Worm (Caenorhabditis elegans) whole organism, mixed stage, embryonic: ENCODE results near the gene dsl-6.

ENCODE experiments used
- M03D4.4 ChIP-seq: sonication (generic microtip); optimal IDR thresholded peaks from 2 replicates; lab custom pipeline; 2017; ENCODE audit warnings: mild to moderate bottlenecking, missing genetic modification characterization, missing compliant biosample characterization
- bed-3 ChIP-seq: fragments of 200-800 bp; sonication (Bioruptor generic); optimal IDR thresholded peaks from 3 replicates; lab custom pipeline; 2018; ENCODE audit warnings: mild to moderate bottlenecking, missing genetic modification characterization, moderate library complexity, missing compliant biosample characterization
- blmp-1 ChIP-seq: fragments of 150-350 bp; optimal IDR thresholded peaks from 2 replicates; lab custom pipeline; 2014; ENCODE audit warnings: missing biosample characterization, missing genetic modification characterization
- ceh-43 ChIP-seq: fragments of 200-800 bp; sonication (Bioruptor generic); optimal IDR thresholded peaks from 2 replicates; lab custom pipeline; 2018; ENCODE audit warnings: mild to moderate bottlenecking, missing genetic modification characterization, moderate library complexity, missing compliant biosample characterization
- ceh-83 ChIP-seq: fragments of 200-800 bp; sonication (Bioruptor generic); optimal IDR thresholded peaks from 2 replicates; lab custom pipeline; 2018; ENCODE audit warnings: mild to moderate bottlenecking, missing genetic modification characterization, missing compliant biosample characterization
- ces-1 ChIP-seq: fragments of 150-350 bp; optimal IDR thresholded peaks from 2 replicates; lab custom pipeline; 2014; ENCODE audit warnings: missing biosample characterization, missing genetic modification reagents, missing genetic modification characterization
- cnd-1 ChIP-seq: fragments of 200-800 bp; sonication (Bioruptor generic); optimal IDR thresholded peaks from 2 replicates; lab custom pipeline; 2018; ENCODE audit warnings: mild to moderate bottlenecking, missing genetic modification characterization, missing compliant biosample characterization
- drap-1 ChIP-seq: fragments of 200-800 bp; sonication (Bioruptor generic); optimal IDR thresholded peaks from 3 replicates; lab custom pipeline; 2018; ENCODE audit warnings: mild to moderate bottlenecking, missing genetic modification characterization, missing compliant biosample characterization
- elt-1 ChIP-seq: sonication (generic microtip); optimal IDR thresholded peaks from 2 replicates; lab custom pipeline; 2017; ENCODE audit warnings: missing genetic modification characterization, mild to moderate bottlenecking, missing compliant biosample characterization, antibody characterized with exemption, moderate library complexity, borderline replicate concordance; ENCODE audit not compliant: insufficient read depth
- elt-3 ChIP-seq: fragments of 150-350 bp; optimal IDR thresholded peaks from 2 replicates; lab custom pipeline; 2014; ENCODE audit warnings: missing biosample characterization, missing genetic modification characterization
- flh-1 ChIP-seq: fragments of 200-800 bp; sonication (Bioruptor generic); optimal IDR thresholded peaks from 2 replicates; lab custom pipeline; 2018; ENCODE audit warnings: mild to moderate bottlenecking, missing genetic modification characterization, moderate library complexity, missing compliant biosample characterization
- ham-2 ChIP-seq: fragments of 200-800 bp; sonication (Bioruptor generic); optimal IDR thresholded peaks from 2 replicates; lab custom pipeline; 2018; ENCODE audit warnings: mild to moderate bottlenecking, missing genetic modification characterization, missing compliant biosample characterization
- hlh-1 ChIP-seq: fragments of 150-350 bp; optimal IDR thresholded peaks from 2 replicates; lab custom pipeline; 2014; ENCODE audit warnings: missing biosample characterization, missing genetic modification reagents, missing genetic modification characterization
- lin-13 ChIP-seq: fragments of 150-350 bp; optimal IDR thresholded peaks from 2 replicates; lab custom pipeline; 2014; ENCODE audit warnings: missing biosample characterization, missing genetic modification characterization
- lin-32 ChIP-seq: fragments of 200-800 bp; sonication (Bioruptor generic); optimal IDR thresholded peaks from 2 replicates; lab custom pipeline; 2018; ENCODE audit warnings: mild to moderate bottlenecking, missing genetic modification characterization, missing compliant biosample characterization
- mab-5 ChIP-seq: fragments of 150-350 bp; optimal IDR thresholded peaks from 2 replicates; lab custom pipeline; 2014; ENCODE audit warnings: missing biosample characterization, missing genetic modification characterization
- mep-1 ChIP-seq: fragments of 150-350 bp; optimal IDR thresholded peaks from 2 replicates; lab custom pipeline; 2017; ENCODE audit warnings: missing biosample characterization, missing genetic modification reagents, missing genetic modification characterization, inconsistent platforms
- nhr-2 ChIP-seq: fragments of 150-350 bp; optimal IDR thresholded peaks from 2 replicates; lab custom pipeline; 2014; ENCODE audit warnings: missing biosample characterization, missing genetic modification characterization
- nhr-237 ChIP-seq: fragments of 150-350 bp; optimal IDR thresholded peaks from 2 replicates; lab custom pipeline; 2014; ENCODE audit warnings: missing biosample characterization, missing genetic modification characterization
- nhr-76 ChIP-seq: sonication (generic microtip); optimal IDR thresholded peaks from 2 replicates; lab custom pipeline; 2017; ENCODE audit warnings: missing biosample characterization, missing genetic modification characterization
- pha-4 ChIP-seq: fragments of 150-350 bp; optimal IDR thresholded peaks from 2 replicates; lab custom pipeline; 2018; ENCODE audit warnings: missing biosample characterization, missing genetic modification reagents, missing genetic modification characterization
- sem-2 ChIP-seq: fragments of 200-800 bp; sonication (Bioruptor generic); optimal IDR thresholded peaks from 2 replicates; lab custom pipeline; 2018; ENCODE audit warnings: mild to moderate bottlenecking, missing genetic modification characterization, missing compliant biosample characterization
- snpc-4 ChIP-seq: fragments of 150-350 bp; optimal IDR thresholded peaks from 2 replicates; lab custom pipeline; 2014; ENCODE audit warnings: missing biosample characterization, missing genetic modification characterization
- sptf-1 ChIP-seq: sonication (generic microtip); optimal IDR thresholded peaks from 2 replicates; lab custom pipeline; 2017; ENCODE audit warnings: mild to moderate bottlenecking, missing genetic modification characterization, moderate library complexity, missing compliant biosample characterization
- tbx-8 ChIP-seq: fragments of 200-800 bp; sonication (Bioruptor generic); optimal IDR thresholded peaks from 2 replicates; lab custom pipeline; 2018; ENCODE audit warnings: mild to moderate bottlenecking, missing genetic modification characterization, moderate library complexity, missing compliant biosample characterization
- unc-120 ChIP-seq: sonication (generic microtip); optimal IDR thresholded peaks from 2 replicates; lab custom pipeline; 2017; ENCODE audit warnings: missing genetic modification characterization, missing compliant biosample characterization; ENCODE audit not compliant: poor library complexity, severe bottlenecking
- unc-39 ChIP-seq: fragments of 150-350 bp; optimal IDR thresholded peaks from 2 replicates; lab custom pipeline; 2014; ENCODE audit warnings: missing biosample characterization, missing genetic modification characterization
- unc-62 ChIP-seq: fragments of 150-350 bp; optimal IDR thresholded peaks from 2 replicates; lab custom pipeline; 2014; ENCODE audit warnings: missing biosample characterization, missing genetic modification reagents, missing genetic modification characterization
- zip-8 ChIP-seq: fragments of 150-350 bp; optimal IDR thresholded peaks from 2 replicates; lab custom pipeline; 2014; ENCODE audit warnings: missing biosample characterization, missing genetic modification characterization
- ztf-11 ChIP-seq: fragments of 150-350 bp; optimal IDR thresholded peaks from 2 replicates; lab custom pipeline; 2014; ENCODE audit warnings: missing biosample characterization, missing genetic modification characterization

dsl-6 gene

DNA sequence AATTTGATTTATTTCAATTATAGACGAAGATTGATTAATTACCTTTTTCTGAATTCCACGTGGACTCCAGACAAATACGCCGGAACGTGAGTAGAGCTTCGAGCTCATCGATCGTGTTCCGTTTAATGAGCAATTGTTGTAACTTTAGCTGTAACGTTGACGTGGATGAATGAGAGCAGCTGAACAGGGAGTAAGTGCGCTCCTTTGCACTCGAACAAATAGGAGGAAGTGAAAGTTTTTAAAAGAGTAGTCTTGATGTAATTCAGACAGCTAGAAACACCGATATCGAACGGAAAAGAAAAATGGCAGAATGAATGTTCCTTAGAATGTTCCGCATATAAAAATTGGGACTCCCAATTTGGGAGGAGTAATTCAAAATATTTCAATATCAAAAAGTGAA lies 26.5 kb downstream of the dsl-6 start, which contains the start of gene sec-31:
TSS of gene sec-31 (minus strand) at position 148 of the 400 bp plus-strand sequence.
- no peak for TF ChIP-seq sem-2 (GFP tag; lab: Kevin White, UChicago)
- no peak for TF ChIP-seq blmp-1 (tag; lab: Kevin White, UChicago)
- no peak for TF ChIP-seq lin-13 (tag; lab: Kevin White, UChicago)
- no peak for TF ChIP-seq nhr-237 (tag; lab: Kevin White, UChicago)
- TF ChIP-seq zip-8 (tag; lab: Kevin White, UChicago) = no peak
- TF ChIP-seq snpc-4 = no peak
- peak; percentile 77 for TF ChIP-seq hlh-1 (tag; lab: Kevin White, UChicago)
- TF ChIP-seq elt-3 (tag; lab: Kevin White, UChicago) = no peak

DNA sequence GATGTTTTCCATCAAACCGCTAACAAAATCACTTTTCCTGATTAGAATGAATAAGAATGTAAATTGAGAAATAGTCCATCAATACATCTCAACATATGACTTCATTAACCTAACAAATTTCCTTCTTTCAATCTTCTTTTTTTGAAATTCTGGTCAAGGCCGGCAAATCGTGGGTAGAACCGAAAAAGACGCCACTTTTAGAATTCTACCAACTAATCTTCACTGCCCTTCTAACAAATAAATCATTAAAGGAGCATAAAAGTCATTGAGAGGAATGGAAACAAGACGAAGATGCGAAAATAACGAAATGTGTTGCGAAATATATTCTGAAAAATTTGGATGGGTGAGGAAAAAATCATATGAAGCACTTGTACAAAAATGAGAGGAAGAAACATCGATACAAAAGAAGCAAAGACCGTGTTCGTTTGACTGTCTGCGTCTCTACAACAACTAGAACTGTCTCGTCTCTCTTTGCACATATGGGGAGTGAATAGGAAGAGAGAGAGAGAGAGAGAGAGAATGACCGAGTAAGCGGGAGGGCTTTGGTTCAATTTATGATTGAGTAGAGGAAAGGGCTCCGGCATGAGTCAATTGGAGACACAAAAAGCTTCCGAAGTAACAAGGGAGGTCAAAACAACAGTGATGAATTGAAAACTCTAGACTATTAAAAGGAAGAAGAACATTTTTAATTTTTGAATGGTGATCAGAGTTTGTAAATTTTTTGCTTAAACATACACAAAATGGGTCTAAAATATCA lies 34.1 kb downstream of the dsl-6 start:
- TF ChIP-seq nhr-76 (tag; lab: Kevin White, UChicago) (no peak), ces-1 (GFP tag; lab: Kevin White, UChicago) (peak; percentile 35), blmp-1 (tag; lab: Kevin White, UChicago) (no peak), ham-2 (peak; percentile 59), mab-5 (tag; lab: Kevin White, UChicago) (no peak)

DNA sequence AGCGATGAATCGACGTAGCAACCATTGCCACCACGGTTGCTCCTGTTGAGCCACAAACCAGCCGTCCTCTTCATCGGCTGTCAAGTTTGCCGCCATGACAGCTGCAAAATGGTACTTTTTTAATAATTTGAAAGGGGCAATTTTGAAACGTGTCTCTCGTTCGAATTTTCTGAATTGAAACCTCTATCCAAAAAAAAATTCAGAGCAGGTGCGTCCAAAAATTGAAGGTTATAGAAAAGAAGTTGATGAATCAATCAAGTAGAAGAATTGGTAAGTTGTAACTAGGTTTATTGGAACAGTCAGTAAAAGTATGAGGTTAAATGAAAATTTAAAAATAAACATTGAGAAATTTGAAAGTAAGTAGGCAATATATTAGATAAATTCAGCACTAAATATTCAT lies 36.7 kb downstream of the dsl-6 start, which contains the start of gene T01G1.4:
TSS of gene T01G1.4 (minus strand) at position 101 of the 400 bp plus-strand sequence.
- no peak for TF ChIP-seq unc-62
- no peak for TF ChIP-seq flh-1 (GFP tag; lab: Kevin White, UChicago)
- no peak for TF ChIP-seq unc-120 (tag; lab: Kevin White, UChicago)
- no peak for TF ChIP-seq elt-1 (tag; lab: Kevin White, UChicago)

DNA sequence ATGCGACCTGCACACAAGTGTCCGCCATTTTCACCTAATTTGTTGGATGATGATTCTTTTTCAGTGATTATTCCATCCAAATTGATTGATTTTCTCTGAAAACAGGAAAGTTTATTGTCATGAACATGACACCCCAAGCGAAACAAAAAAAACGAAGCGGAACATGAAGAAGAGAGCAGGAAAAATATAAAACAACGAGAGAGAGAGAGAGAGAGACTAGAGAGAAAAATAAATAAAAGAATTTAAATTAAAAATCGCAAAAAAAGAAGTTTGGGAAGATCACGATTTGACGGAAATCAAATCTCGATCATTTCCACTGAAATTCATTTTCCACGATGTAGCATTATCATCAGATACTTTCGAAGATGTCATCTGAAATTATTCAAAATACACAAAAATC lies 38.3 kb downstream of the dsl-6 start, which contains the start of gene klp-12:
TSS of gene klp-12 (minus strand) at position 101 of the 400 bp plus-strand sequence.
- no peak for TF ChIP-seq sem-2 (GFP tag; lab: Kevin White, UChicago)
- TF ChIP-seq blmp-1 (tag; lab: Kevin White, UChicago) = no peak
- TF ChIP-seq elt-1 (tag; lab: Kevin White, UChicago) = no peak
- no peak for TF ChIP-seq ceh-83 (GFP tag; lab: Kevin White, UChicago)
- no peak for TF ChIP-seq ceh-43 (GFP tag; lab: Kevin White, UChicago)
- no peak for TF ChIP-seq snpc-4
- no peak for TF ChIP-seq M03D4.4 (tag; lab: Kevin White, UChicago)
- no peak for TF ChIP-seq bed-3
- no peak for TF ChIP-seq lin-13 (tag; lab: Kevin White, UChicago)
- no peak for TF ChIP-seq drap-1 (GFP tag; lab: Kevin White, UChicago)
- no peak for TF ChIP-seq nhr-2
- no peak for TF ChIP-seq tbx-8 (GFP tag; lab: Kevin White, UChicago)
- no peak for TF ChIP-seq cnd-1

DNA sequence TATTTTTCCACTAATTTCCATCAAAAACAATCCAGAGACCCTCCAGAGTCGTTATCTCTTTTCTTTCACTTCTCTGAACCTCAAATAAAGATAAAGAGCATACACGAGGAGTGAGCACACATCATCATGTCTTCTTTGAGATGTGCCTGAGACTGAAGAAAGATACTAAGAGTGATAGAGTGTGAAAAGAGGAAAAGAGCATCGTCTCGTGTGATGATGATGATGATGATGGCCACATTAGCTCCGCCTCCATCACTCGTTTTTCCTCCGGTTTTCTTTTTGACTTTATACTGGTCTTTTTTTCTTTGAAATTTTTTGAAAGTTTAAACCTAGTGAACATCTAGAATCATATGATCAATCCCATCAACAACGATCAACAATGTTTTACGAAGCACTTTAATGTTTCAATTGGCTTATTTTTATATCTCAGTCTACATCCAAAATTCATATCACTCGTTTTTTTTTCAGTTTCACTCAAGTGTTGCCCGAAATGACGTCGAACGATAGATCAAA lies 44.1 kb downstream of the dsl-6 start, which contains the start of gene T01G1.2:
TSS of gene T01G1.2 (plus strand) at position 463 of the 513 bp plus-strand sequence.
- TF ChIP-seq unc-120 (tag; lab: Kevin White, UChicago) = peak; percentile 83
- TF ChIP-seq unc-62 = peak; percentile 55
- no peak for TF ChIP-seq nhr-2

DNA sequence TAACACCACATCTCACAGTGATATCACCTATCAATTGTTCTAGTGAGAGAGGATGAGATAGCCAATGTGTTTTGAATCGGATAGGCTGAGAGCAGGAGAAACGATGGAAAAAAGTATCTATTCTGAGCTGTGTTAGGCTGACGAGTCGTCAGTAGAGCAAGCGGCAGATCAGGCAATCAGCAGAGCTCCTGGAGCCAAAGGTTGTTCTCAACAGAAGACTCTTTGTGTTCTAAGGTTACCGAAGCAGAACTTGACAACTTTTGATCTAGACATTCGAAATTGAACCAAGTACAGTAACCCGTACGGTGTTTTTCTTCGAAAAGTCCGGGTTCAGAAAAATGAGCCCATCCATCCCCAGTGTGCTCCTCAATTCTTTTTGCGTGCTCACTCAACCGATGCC lies 45.3 kb downstream of the dsl-6 start:
- TF ChIP-seq ham-2 (no peak), ceh-43 (GFP tag; lab: Kevin White, UChicago) (no peak), ces-1 (GFP tag; lab: Kevin White, UChicago) (no peak), elt-3 (tag; lab: Kevin White, UChicago) (no peak), lin-32 (GFP tag; lab: Kevin White, UChicago) (no peak)
- TF ChIP-seq, all 35 proteins: peak for 0

DNA sequence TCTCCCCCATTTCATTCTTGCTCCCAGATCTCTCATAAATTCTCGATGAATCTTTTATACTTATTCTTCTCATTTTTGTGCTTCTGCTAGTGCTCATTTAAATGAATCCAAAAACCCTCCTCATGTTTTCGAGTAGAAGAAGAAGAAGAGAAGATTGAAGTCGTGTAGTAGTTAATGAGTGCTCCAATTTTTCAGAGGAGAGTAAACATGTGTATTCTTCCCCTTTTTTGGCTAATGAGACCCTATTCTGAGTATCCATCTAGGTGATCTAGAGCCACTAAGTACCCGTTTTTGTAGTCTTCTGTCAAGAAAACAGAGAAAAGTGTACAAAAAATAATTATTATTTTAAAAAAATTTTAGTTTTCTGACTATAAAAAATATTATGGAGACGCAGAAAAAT lies 46.6 kb downstream of the dsl-6 start:
- TF ChIP-seq mep-1 (no peak), drap-1 (GFP tag; lab: Kevin White, UChicago) (no peak), ztf-11 (no peak), elt-3 (tag; lab: Kevin White, UChicago) (no peak), ham-2 (no peak), unc-62 (no peak), ceh-43 (GFP tag; lab: Kevin White, UChicago) (no peak), zip-8 (tag; lab: Kevin White, UChicago) (no peak), flh-1 (GFP tag; lab: Kevin White, UChicago) (no peak), pha-4 (no peak), M03D4.4 (tag; lab: Kevin White, UChicago) (no peak), snpc-4 (no peak), sptf-1 (tag; lab: Kevin White, UChicago) (no peak), tbx-8 (GFP tag; lab: Kevin White, UChicago) (no peak), cnd-1 (no peak), unc-39 (tag; lab: Kevin White, UChicago) (no peak), nhr-237 (tag; lab: Kevin White, UChicago) (no peak), ces-1 (GFP tag; lab: Kevin White, UChicago) (no peak), blmp-1 (tag; lab: Kevin White, UChicago) (no peak)
